Fruit fly (Drosophila melanogaster) whole organism, embryonic: Measurements from ENCODE around the gene CG14043.

ENCODE experiments used
- Asciz ChIP-seq: fragments of 200-800 bp; sonication (Bioruptor generic); optimal IDR thresholded peaks from 2 replicates; lab custom pipeline; 2017; ENCODE audit warnings: missing biosample characterization, mild to moderate bottlenecking, missing genetic modification characterization, missing genetic modification reagents
- BtbVII ChIP-seq: fragments of 200-800 bp; sonication (Bioruptor generic); optimal IDR thresholded peaks from 3 replicates; lab custom pipeline; 2017; ENCODE audit warnings: missing biosample characterization, mild to moderate bottlenecking, missing genetic modification characterization
- CG10209 ChIP-seq: fragments of 200-800 bp; sonication (Bioruptor generic); optimal IDR thresholded peaks from 3 replicates; lab custom pipeline; 2017; ENCODE audit warnings: missing biosample characterization, mild to moderate bottlenecking, missing genetic modification characterization, missing genetic modification reagents
- CG11093 ChIP-seq: fragments of 200-800 bp; sonication (Bioruptor generic); IDR thresholded peaks from 3 replicates; pipeline ENCODE4 v1.3.6; 2022; ENCODE audit warnings: missing biosample characterization, missing genetic modification characterization
- CG12071 ChIP-seq: fragments of 200-800 bp; sonication (Bioruptor generic); optimal IDR thresholded peaks from 3 replicates; lab custom pipeline; 2018; ENCODE audit warnings: missing biosample characterization, mild to moderate bottlenecking, missing genetic modification characterization
- CG12219 ChIP-seq: fragments of 200-800 bp; sonication (Bioruptor generic); optimal IDR thresholded peaks from 3 replicates; lab custom pipeline; 2018; ENCODE audit warnings: missing biosample characterization, mild to moderate bottlenecking, missing genetic modification characterization
- CG12299 ChIP-seq: fragments of 200-800 bp; sonication (Bioruptor generic); optimal IDR thresholded peaks from 2 replicates; lab custom pipeline; 2018; ENCODE audit warnings: missing biosample characterization, mild to moderate bottlenecking, missing genetic modification characterization
- CG14965 ChIP-seq: fragments of 200-800 bp; sonication (Bioruptor generic); optimal IDR thresholded peaks from 2 replicates; lab custom pipeline; 2016; ENCODE audit warnings: missing biosample characterization, missing genetic modification characterization, borderline replicate concordance
- CG15073 ChIP-seq: fragments of 200-800 bp; sonication (Bioruptor generic); optimal IDR thresholded peaks from 2 replicates; lab custom pipeline; 2016; ENCODE audit warnings: missing biosample characterization, missing genetic modification characterization
- CG1529 ChIP-seq: fragments of 200-800 bp; sonication (Bioruptor generic); optimal IDR thresholded peaks from 3 replicates; lab custom pipeline; 2018; ENCODE audit warnings: missing biosample characterization, missing genetic modification characterization
- CG15601 ChIP-seq: fragments of 200-800 bp; sonication (Bioruptor generic); optimal IDR thresholded peaks from 3 replicates; lab custom pipeline; 2019; ENCODE audit warnings: missing biosample characterization, mild to moderate bottlenecking, missing genetic modification characterization, moderate library complexity
- CG16779 ChIP-seq: fragments of 200-800 bp; sonication (Bioruptor generic); IDR thresholded peaks from 2 replicates; pipeline ENCODE4 v1.3.6; 2022; ENCODE audit warnings: missing biosample characterization, missing genetic modification characterization
- CG17359 ChIP-seq: fragments of 200-800 bp; sonication (Bioruptor generic); optimal IDR thresholded peaks from 3 replicates; lab custom pipeline; 2018; ENCODE audit warnings: missing biosample characterization, mild to moderate bottlenecking, missing genetic modification characterization, moderate library complexity
- CG2712 ChIP-seq: fragments of 200-800 bp; optimal IDR thresholded peaks from 3 replicates; lab custom pipeline; 2019; ENCODE audit warnings: missing biosample characterization, mild to moderate bottlenecking, missing genetic modification characterization, moderate library complexity
- CG31388 ChIP-seq: fragments of 200-800 bp; sonication (Bioruptor generic); optimal IDR thresholded peaks from 2 replicates; lab custom pipeline; 2016; ENCODE audit warnings: missing biosample characterization, missing genetic modification characterization
- CG4730 ChIP-seq: fragments of 200-800 bp; sonication (Bioruptor generic); IDR thresholded peaks from 2 replicates; pipeline ENCODE4 v1.3.6; 2022; ENCODE audit warnings: missing biosample characterization, missing genetic modification characterization
- CG4820 ChIP-seq: fragments of 200-800 bp; sonication (Bioruptor generic); optimal IDR thresholded peaks from 3 replicates; lab custom pipeline; 2016; ENCODE audit warnings: missing biosample characterization, missing genetic modification characterization
- CG8290 ChIP-seq, 3 experiments: fragments of 200-800 bp; sonication (Bioruptor generic); optimal IDR thresholded peaks; 2 replicates each; lab custom pipeline; 2016 to 2019; ENCODE audit warnings: missing biosample characterization in 3 of 3, missing genetic modification characterization in 3 of 3, mild to moderate bottlenecking in 2 of 3, moderate library complexity in 1 of 3
- CG9932 ChIP-seq: fragments of 200-800 bp; sonication (Bioruptor generic); IDR thresholded peaks from 2 replicates; pipeline ENCODE4 v1.3.6; 2022; ENCODE audit warnings: missing biosample characterization, missing genetic modification characterization
- Chrac-16 ChIP-seq: fragments of 200-800 bp; sonication (Bioruptor generic); optimal IDR thresholded peaks from 3 replicates; lab custom pipeline; 2016; ENCODE audit warnings: missing biosample characterization, missing genetic modification characterization
- CkIIα-i1 ChIP-seq: fragments of 200-800 bp; sonication (Bioruptor generic); IDR thresholded peaks from 2 replicates; pipeline ENCODE4 v1.3.6; 2022; ENCODE audit warnings: missing biosample characterization, missing genetic modification characterization
- Dfd ChIP-seq, 2 experiments: fragments of >200 bp; optimal IDR thresholded peaks; 2 replicates each; lab custom pipeline; 2017; ENCODE audit warnings: missing biosample characterization in 2 of 2, missing genetic modification characterization in 2 of 2
- Dip3 ChIP-seq: fragments of 200-800 bp; sonication (Bioruptor generic); optimal IDR thresholded peaks from 3 replicates; lab custom pipeline; 2016; ENCODE audit warnings: missing biosample characterization, missing genetic modification characterization
- Ets65A ChIP-seq: fragments of 200-800 bp; sonication (Bioruptor generic); peaks from one replicate; lab custom pipeline; 2016; ENCODE audit warnings: missing biosample characterization, missing genetic modification characterization
- H2.0 ChIP-seq: fragments of 200-800 bp; sonication (Bioruptor generic); IDR thresholded peaks from 2 replicates; pipeline ENCODE4 v1.3.6; 2022; ENCODE audit warnings: missing biosample characterization, missing genetic modification characterization
- Hmx ChIP-seq: fragments of 200-800 bp; sonication (Bioruptor generic); optimal IDR thresholded peaks from 2 replicates; lab custom pipeline; 2016; ENCODE audit warnings: missing biosample characterization, missing genetic modification characterization
- MBD-R2 ChIP-seq: fragments of 200-800 bp; sonication (Bioruptor generic); IDR thresholded peaks from 2 replicates; pipeline ENCODE4 v1.3.6; 2022; ENCODE audit warnings: missing biosample characterization, missing genetic modification characterization
- Nf-YB ChIP-seq: fragments of 200-800 bp; sonication (Bioruptor generic); optimal IDR thresholded peaks from 3 replicates; lab custom pipeline; 2019; ENCODE audit warnings: missing biosample characterization, mild to moderate bottlenecking, missing genetic modification characterization, moderate library complexity
- Scr ChIP-seq: fragments of 200-800 bp; sonication (Bioruptor generic); IDR thresholded peaks from 2 replicates; pipeline ENCODE4 v1.3.6; 2022; ENCODE audit warnings: missing biosample characterization, missing genetic modification characterization; ENCODE audit not compliant: partially characterized antibody
- Sox102F ChIP-seq: fragments of 200-800 bp; sonication (Bioruptor generic); optimal IDR thresholded peaks from 2 replicates; lab custom pipeline; 2018; ENCODE audit warnings: missing biosample characterization, mild to moderate bottlenecking, missing genetic modification characterization, moderate library complexity
- Spps ChIP-seq: fragments of 200-800 bp; sonication (Bioruptor generic); optimal IDR thresholded peaks from 2 replicates; lab custom pipeline; 2018; ENCODE audit warnings: missing biosample characterization, mild to moderate bottlenecking, missing genetic modification characterization
- Sry-β ChIP-seq: fragments of 200-800 bp; sonication (Bioruptor generic); optimal IDR thresholded peaks from 2 replicates; lab custom pipeline; 2018; ENCODE audit warnings: missing biosample characterization, mild to moderate bottlenecking, missing genetic modification characterization, moderate library complexity
- Usf ChIP-seq: fragments of 200-800 bp; sonication (Bioruptor generic); optimal IDR thresholded peaks from 2 replicates; lab custom pipeline; 2017; ENCODE audit warnings: missing genotype, missing biosample characterization, missing genetic modification characterization
- YL-1 ChIP-seq: fragments of 200-800 bp; sonication (Bioruptor generic); optimal IDR thresholded peaks from 3 replicates; lab custom pipeline; 2017; ENCODE audit warnings: missing biosample characterization, mild to moderate bottlenecking, missing genetic modification characterization
- ab ChIP-seq: fragments of 200-800 bp; sonication (Bioruptor generic); optimal IDR thresholded peaks from 2 replicates; lab custom pipeline; 2016; ENCODE audit warnings: missing biosample characterization, missing genetic modification characterization
- ara ChIP-seq: fragments of 200-800 bp; sonication (Bioruptor generic); IDR thresholded peaks from 2 replicates; pipeline ENCODE4 v1.3.6; 2022; ENCODE audit warnings: missing biosample characterization, missing genetic modification characterization
- bbx ChIP-seq: fragments of 200-800 bp; sonication (Bioruptor generic); IDR thresholded peaks from 2 replicates; pipeline ENCODE4 v1.3.6; 2022; ENCODE audit warnings: missing biosample characterization, missing genetic modification characterization; ENCODE audit not compliant: partially characterized antibody
- br ChIP-seq: fragments of >200 bp; optimal IDR thresholded peaks from 2 replicates; lab custom pipeline; 2017
- chinmo ChIP-seq: fragments of 200-800 bp; sonication (Bioruptor generic); IDR thresholded peaks from 4 replicates; pipeline ENCODE4 v1.3.6; 2022; ENCODE audit warnings: missing biosample characterization, missing genetic modification characterization; ENCODE audit not compliant: partially characterized antibody
- corto ChIP-seq: fragments of 200-800 bp; sonication (Bioruptor generic); optimal IDR thresholded peaks from 2 replicates; lab custom pipeline; 2016; ENCODE audit warnings: missing biosample characterization, mild to moderate bottlenecking, missing genetic modification characterization, moderate library complexity
- dati ChIP-seq: fragments of 200-800 bp; sonication (Bioruptor generic); IDR thresholded peaks from 2 replicates; pipeline ENCODE4 v1.3.6; 2022; ENCODE audit warnings: missing biosample characterization, missing genetic modification characterization
- dmrt11E ChIP-seq: fragments of 200-800 bp; sonication (Bioruptor generic); optimal IDR thresholded peaks from 3 replicates; lab custom pipeline; 2018; ENCODE audit warnings: missing biosample characterization, mild to moderate bottlenecking, missing genetic modification characterization, moderate library complexity
- esg ChIP-seq: fragments of 200-800 bp; sonication (Bioruptor generic); conservative IDR thresholded peaks from 2 replicates; pipeline ENCODE4 v1.3.6; 2022; ENCODE audit warnings: missing biosample characterization, missing genetic modification characterization
- nmo ChIP-seq: fragments of 200-800 bp; sonication (Bioruptor generic); optimal IDR thresholded peaks from 2 replicates; lab custom pipeline; 2018; ENCODE audit warnings: missing biosample characterization, mild to moderate bottlenecking, missing genetic modification characterization, moderate library complexity
- oc ChIP-seq: fragments of 200-800 bp; sonication (Bioruptor generic); optimal IDR thresholded peaks from 2 replicates; lab custom pipeline; 2018; ENCODE audit warnings: missing biosample characterization, mild to moderate bottlenecking, missing genetic modification characterization, moderate library complexity
- pfk ChIP-seq: fragments of 200-800 bp; sonication (Bioruptor generic); optimal IDR thresholded peaks from 2 replicates; lab custom pipeline; 2018; ENCODE audit warnings: missing biosample characterization, mild to moderate bottlenecking, missing genetic modification characterization, moderate library complexity
- schlank ChIP-seq: fragments of 200-800 bp; sonication (Bioruptor generic); optimal IDR thresholded peaks from 2 replicates; lab custom pipeline; 2018; ENCODE audit warnings: missing biosample characterization, mild to moderate bottlenecking, missing genetic modification characterization
- stwl ChIP-seq: fragments of 200-800 bp; sonication (Bioruptor generic); optimal IDR thresholded peaks from 3 replicates; lab custom pipeline; 2018; ENCODE audit warnings: missing biosample characterization, mild to moderate bottlenecking, missing genetic modification characterization, moderate library complexity
- vvl ChIP-seq: fragments of 200-800 bp; sonication (Bioruptor generic); IDR thresholded peaks from 2 replicates; pipeline ENCODE4 v1.3.6; 2022; ENCODE audit warnings: missing biosample characterization, missing genetic modification characterization
- z ChIP-seq: fragments of 200-800 bp; sonication (Bioruptor generic); IDR thresholded peaks from 3 replicates; pipeline ENCODE4 v1.3.6; 2022; ENCODE audit warnings: missing biosample characterization, missing genetic modification characterization

CG14043 gene

dm6 chr2L:5000287-5000871, 28.9 kb downstream of the CG14043 start (continued):
- TF ChIP-seq z (GFP tag; lab: Robert Waterston, UW) (no peak), Nf-YB (GFP tag; lab: Kevin White, UChicago) (peak; percentile 75), CG14965 (GFP tag; lab: Kevin White, UChicago) (no peak), CG31388 (GFP tag; lab: Kevin White, UChicago) (no peak), chinmo (GFP tag; lab: Robert Waterston, UW) (peak; percentile 72; the same call in 1 of the 4 replicates), Hmx (GFP tag; lab: Kevin White, UChicago) (peak; percentile 69), Sry-β (no peak), Usf (GFP tag; lab: Kevin White, UChicago) (peak; percentile 64), Spps (tag; lab: Kevin White, UChicago) (peak; percentile 55), schlank (tag; lab: Kevin White, UChicago) (peak; percentile 46), dmrt11E (tag; lab: Kevin White, UChicago) (peak; percentile 93), BtbVII (GFP tag; lab: Kevin White, UChicago) (peak; percentile 84), CG17359 (tag; lab: Kevin White, UChicago) (peak; percentile 76), CG10209 (GFP tag; lab: Kevin White, UChicago) (peak; percentile 83), CG4820 (peak; percentile 73), CG11093 (GFP tag; lab: Robert Waterston, UW) (peak; percentile 76), CG9932 (GFP tag; lab: Robert Waterston, UW) (peak; percentile 78), Scr (GFP tag; lab: Robert Waterston, UW) (no peak), pfk (GFP tag; lab: Kevin White, UChicago) (peak; percentile 32), bbx (GFP tag; lab: Robert Waterston, UW) (no peak; the same call in 1 of the 2 replicates), ab (GFP tag; lab: Kevin White, UChicago) (peak; percentile 66), stwl (tag; lab: Kevin White, UChicago) (no peak), CkIIα-i1 (no peak), CG12219 (GFP tag; lab: Kevin White, UChicago) (peak; percentile 64), CG15073 (no peak), Ets65A (GFP tag; lab: Kevin White, UChicago) (peak; percentile 93), YL-1 (GFP tag; lab: Kevin White, UChicago) (peak; percentile 51), CG4730 (GFP tag; lab: Robert Waterston, UW) (peak; percentile 69), oc (peak; percentile 42), CG12071 (peak; percentile 59), CG15601 (peak; percentile 79), Dip3 (peak; percentile 67), Chrac-16 (GFP tag; lab: Kevin White, UChicago) (peak; percentile 80), Asciz (GFP tag; lab: Kevin White, UChicago) (peak; percentile 59), Dfd (GFP tag; optimal IDR thresholded peaks at IDR 0.05; lab: Kevin White, UChicago) (no peak), ara (GFP tag; lab: Robert Waterston, UW) (peak; percentile 80), CG2712 (tag; lab: Kevin White, UChicago) (peak; percentile 92), vvl (GFP tag; lab: Robert Waterston, UW) (peak; percentile 88), H2.0 (peak; percentile 62), Sox102F (peak; percentile 77), CG16779 (GFP tag; lab: Robert Waterston, UW) (no peak), nmo (GFP tag; lab: Kevin White, UChicago) (peak; percentile 86), CG12299 (tag; lab: Kevin White, UChicago) (peak; percentile 78), br (lab: Kevin White, UChicago) (no peak), dati (GFP tag; lab: Robert Waterston, UW) (0 out of 2 replicates have a peak, but pooled peaks have one; percentile 3), CG8290 (GFP tag; optimal IDR thresholded peaks at IDR 0.05; lab: Kevin White, UChicago) (peak; percentile 79), CG8290 (tag; optimal IDR thresholded peaks at IDR 0.05; lab: Kevin White, UChicago) (peak; percentile 13 to 49), MBD-R2 (GFP tag; lab: Robert Waterston, UW) (peak; percentile 33; the same call in 1 of the 2 replicates), esg (GFP tag; lab: Robert Waterston, UW) (peak; percentile 76), corto (peak; percentile 69), CG1529 (GFP tag; lab: Kevin White, UChicago) (peak; percentile 83)
